Worm (Caenorhabditis elegans) whole organism, L2 larva: ENCODE measurements around the gene srsx-31.

Experiments
- aly-2 ChIP-seq: fragments of 150-350 bp; optimal IDR thresholded peaks from 2 replicates; lab custom pipeline; 2014; ENCODE audit warnings: missing biosample characterization, missing genetic modification characterization
- ama-1 ChIP-seq: fragments of 150-350 bp; optimal IDR thresholded peaks from 2 replicates; lab custom pipeline; 2018; ENCODE audit warnings: inconsistent platforms
- fos-1 ChIP-seq: fragments of 150-350 bp; optimal IDR thresholded peaks from 2 replicates; lab custom pipeline; 2014; ENCODE audit warnings: missing biosample characterization, missing genetic modification characterization
- lsy-2 ChIP-seq, 2 experiments: fragments of 150-350 bp in 1 of 2; sonication (generic microtip) in 1 of 2; optimal IDR thresholded peaks; 2 replicates each; lab custom pipeline; 2014 to 2017; ENCODE audit warnings: missing biosample characterization in 2 of 2, missing genetic modification characterization in 2 of 2
- snpc-4 ChIP-seq: fragments of 150-350 bp; optimal IDR thresholded peaks from 2 replicates; lab custom pipeline; 2014; ENCODE audit warnings: missing biosample characterization, missing genetic modification characterization

DNA sequence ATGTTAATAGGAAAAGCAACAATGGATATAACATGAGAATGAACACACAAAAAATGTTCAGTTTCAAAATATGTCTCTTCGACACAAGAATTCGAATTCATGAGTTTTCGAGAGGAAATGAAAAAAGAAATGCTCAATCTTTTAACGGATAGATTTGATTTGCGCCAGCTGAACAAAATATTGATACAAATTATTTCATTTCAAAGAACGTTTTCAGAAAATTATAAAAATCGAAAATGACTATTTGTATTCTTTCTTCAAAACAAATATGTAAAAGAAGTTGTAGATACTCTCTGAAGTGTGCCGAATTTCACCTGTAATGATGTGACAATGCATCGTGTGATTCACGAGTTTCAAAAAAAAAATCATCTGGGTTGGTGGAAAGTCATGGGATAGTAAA lies 45.7 kb upstream of the srsx-31 start, which contains the start of gene srh-47:
- TF ChIP-seq lsy-2 (tag; optimal IDR thresholded peaks at IDR 0.05; lab: Kevin White, UChicago) (no peak), fos-1 (tag; lab: Kevin White, UChicago) (no peak), snpc-4 (tag; lab: Kevin White, UChicago) (no peak), aly-2 (tag; lab: Kevin White, UChicago) (no peak), ama-1 (lab: Kevin White, UChicago) (no peak)
